Fruit fly (Drosophila melanogaster): Measurements from ENCODE around the gene spz4.

The spz4 gene

dm6 chr2L:11452601-11453345 lies 48.7 kb upstream of the spz4 start (continued):
- TF ChIP-seq Stat92E (GFP tag; optimal IDR thresholded peaks at IDR 0.05): no peak
- TF ChIP-seq row (GFP tag; IDR thresholded peaks at IDR 0.05): peak; percentile 65
- peak; percentile 59; the same call in 1 of the 2 replicates for TF ChIP-seq sim (GFP tag; IDR thresholded peaks at IDR 0.05)
- peak in 1 of 2 experiments; percentile 82 for TF ChIP-seq Hr78 (GFP tag; optimal IDR thresholded peaks at IDR 0.05)
- no peak for TF ChIP-seq Hmx (GFP tag; optimal IDR thresholded peaks at IDR 0.05)
- TF ChIP-seq CG17802 (tag; optimal IDR thresholded peaks at IDR 0.05): no peak
- no peak for TF ChIP-seq slou (GFP tag; optimal IDR thresholded peaks at IDR 0.05)
- TF ChIP-seq cwo (GFP tag; optimal IDR thresholded peaks at IDR 0.05): no peak
- TF ChIP-seq CG16815 (GFP tag; optimal IDR thresholded peaks at IDR 0.05): peak; percentile 75
- TF ChIP-seq wor (GFP tag; IDR thresholded peaks at IDR 0.05): no peak
- no peak for TF ChIP-seq esg (GFP tag; conservative IDR thresholded peaks at IDR 0.05)
- TF ChIP-seq CG11398 (GFP tag; optimal IDR thresholded peaks at IDR 0.05): no peak
- TF ChIP-seq gfzf (GFP tag; optimal IDR thresholded peaks at IDR 0.05): no peak
- TF ChIP-seq Fer2 (tag; optimal IDR thresholded peaks at IDR 0.05): no peak
- TF ChIP-seq p53 (GFP tag; optimal IDR thresholded peaks at IDR 0.05): no peak
- no peak for TF ChIP-seq Gsc (GFP tag; IDR thresholded peaks at IDR 0.05)
- TF ChIP-seq CG11695 (GFP tag; IDR thresholded peaks at IDR 0.05): 0 out of 3 replicates have a peak, but pooled peaks have one; percentile 13
- no peak for TF ChIP-seq CG6683 (GFP tag; optimal IDR thresholded peaks at IDR 0.05)
- peak; percentile 95 for TF ChIP-seq zen (tag; optimal IDR thresholded peaks at IDR 0.05)
- TF ChIP-seq CG15011 (GFP tag; optimal IDR thresholded peaks at IDR 0.05): no peak
- peak; percentile 30 for TF ChIP-seq CG9609 (GFP tag; optimal IDR thresholded peaks at IDR 0.05)
- no peak for TF ChIP-seq Mad (GFP tag; optimal IDR thresholded peaks at IDR 0.05)
- no peak for TF ChIP-seq CG1832 (GFP tag; optimal IDR thresholded peaks at IDR 0.05)
- TF ChIP-seq Scr (GFP tag; IDR thresholded peaks at IDR 0.05; ENCODE audit: partially characterized antibody): no peak
- TF ChIP-seq CG12236 (GFP tag; optimal IDR thresholded peaks at IDR 0.05): peak; percentile 10
- no peak for TF ChIP-seq CG7372 (GFP tag; IDR thresholded peaks at IDR 0.05)
- no peak for TF ChIP-seq CG14050 (GFP tag; IDR thresholded peaks at IDR 0.05)
- TF ChIP-seq hth (optimal IDR thresholded peaks at IDR 0.05): no peak
- TF ChIP-seq CHES-1-like (GFP tag; optimal IDR thresholded peaks at IDR 0.05): no peak
- TF ChIP-seq Elba2 (GFP tag; optimal IDR thresholded peaks at IDR 0.05): peak; percentile 34
- no peak for TF ChIP-seq sc (optimal IDR thresholded peaks at IDR 0.05)
- peak; percentile 57 for TF ChIP-seq sc (GFP tag; optimal IDR thresholded peaks at IDR 0.05)
- TF ChIP-seq Blimp-1 (GFP tag; optimal IDR thresholded peaks at IDR 0.05): peak; percentile 48
- peak; percentile 78 for TF ChIP-seq CG8765 (GFP tag; IDR thresholded peaks at IDR 0.05)
- TF ChIP-seq YL-1 (GFP tag; optimal IDR thresholded peaks at IDR 0.05): no peak
- peak; percentile 38 for TF ChIP-seq Neu2 (GFP tag; optimal IDR thresholded peaks at IDR 0.05; ENCODE audit: borderline replicate concordance)
- no peak for TF ChIP-seq MTF-1 (GFP tag; optimal IDR thresholded peaks at IDR 0.05; ENCODE audit: borderline replicate concordance)
- no peak for TF ChIP-seq Eip74EF (GFP tag; optimal IDR thresholded peaks at IDR 0.05)
- TF ChIP-seq tgo (GFP tag; IDR thresholded peaks at IDR 0.05): no peak; the same call in 2 of the 3 replicates
- TF ChIP-seq Drgx (GFP tag; IDR thresholded peaks at IDR 0.05): no peak
- no peak for TF ChIP-seq CG4854 (GFP tag; optimal IDR thresholded peaks at IDR 0.05)
- TF ChIP-seq cg (GFP tag; optimal IDR thresholded peaks at IDR 0.05): no peak
- no peak for TF ChIP-seq Dll (GFP tag; IDR thresholded peaks at IDR 0.05; ENCODE audit: partially characterized antibody)
- TF ChIP-seq Vsx1 (GFP tag; optimal IDR thresholded peaks at IDR 0.05): no peak
- TF ChIP-seq gt (GFP tag; IDR thresholded peaks at IDR 0.05): no peak
- peak; percentile 98 for TF ChIP-seq cad (GFP tag; optimal IDR thresholded peaks at IDR 0.05)
- TF ChIP-seq chm (GFP tag; IDR thresholded peaks at IDR 0.05): peak; percentile 36; the same call in 1 of the 2 replicates
- no peak for TF ChIP-seq CG2129 (GFP tag; IDR thresholded peaks at IDR 0.05; ENCODE audit: partially characterized antibody)
- TF ChIP-seq h (optimal IDR thresholded peaks at IDR 0.05): no peak
